Worm (Caenorhabditis elegans): ENCODE measurements around the gene tftc-5.

The tftc-5 gene

DNA sequence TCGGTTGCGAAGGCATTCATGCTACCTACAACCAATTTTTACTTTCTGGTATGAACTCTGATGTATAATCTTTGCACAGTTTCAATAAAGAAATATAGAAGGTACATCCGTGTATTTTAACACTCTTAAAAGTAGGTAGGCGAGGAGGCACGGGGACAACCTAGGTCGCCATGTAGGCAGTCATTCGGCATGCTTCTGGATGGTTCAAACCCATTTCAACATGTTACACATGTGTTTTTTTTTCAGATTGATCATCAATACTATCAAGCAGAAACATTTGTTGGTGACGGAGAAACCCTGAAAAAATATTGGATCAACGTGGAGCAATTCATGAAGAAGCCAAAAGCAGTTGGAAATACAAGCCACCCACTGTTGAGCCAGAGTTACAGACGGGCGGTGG, 14.9 kb upstream of the tftc-5 start:
- TF ChIP-seq efl-1 (optimal IDR thresholded peaks at IDR 0.05): no peak
- peak in 1 of 2 experiments; percentile 64 for TF ChIP-seq efl-1 (GFP tag; optimal IDR thresholded peaks at IDR 0.05 in 1 of 2)
- TF ChIP-seq snu-23 (GFP tag; optimal IDR thresholded peaks at IDR 0.05): no peak
- no peak for TF ChIP-seq lir-3 (tag; optimal IDR thresholded peaks at IDR 0.05; ENCODE audit: poor library complexity)
- no peak for TF ChIP-seq sptf-1 (tag; optimal IDR thresholded peaks at IDR 0.05)

DNA sequence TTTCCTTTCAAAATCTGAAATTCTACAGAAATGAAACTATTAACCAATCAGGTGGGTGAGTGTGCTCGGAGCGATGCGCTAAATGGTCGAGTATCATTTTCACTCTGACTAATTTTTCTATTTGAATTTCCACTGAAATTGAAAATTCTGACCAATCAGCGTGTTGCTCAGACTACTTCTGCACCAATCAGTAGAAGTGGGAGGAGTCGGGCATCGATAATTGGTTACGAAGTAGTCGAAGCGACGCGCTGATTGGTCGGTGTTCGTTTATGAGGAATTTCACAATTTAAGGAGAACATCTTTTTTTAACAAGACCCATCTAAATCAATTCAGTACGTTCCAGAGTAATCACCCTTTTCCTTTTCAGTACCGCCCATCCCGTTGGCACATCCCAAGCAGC, 12.8 kb upstream of the tftc-5 start:
- TF ChIP-seq alr-1 (tag; optimal IDR thresholded peaks at IDR 0.05; ENCODE audit: borderline replicate concordance) (no peak), hpl-2 (GFP tag; optimal IDR thresholded peaks at IDR 0.05) (no peak), sup-37 (GFP tag; optimal IDR thresholded peaks at IDR 0.05) (no peak), pax-3 (tag; optimal IDR thresholded peaks at IDR 0.05) (no peak), blmp-1 (tag; optimal IDR thresholded peaks at IDR 0.05) (no peak), F16B12.6 (tag; optimal IDR thresholded peaks at IDR 0.05) (no peak)

DNA sequence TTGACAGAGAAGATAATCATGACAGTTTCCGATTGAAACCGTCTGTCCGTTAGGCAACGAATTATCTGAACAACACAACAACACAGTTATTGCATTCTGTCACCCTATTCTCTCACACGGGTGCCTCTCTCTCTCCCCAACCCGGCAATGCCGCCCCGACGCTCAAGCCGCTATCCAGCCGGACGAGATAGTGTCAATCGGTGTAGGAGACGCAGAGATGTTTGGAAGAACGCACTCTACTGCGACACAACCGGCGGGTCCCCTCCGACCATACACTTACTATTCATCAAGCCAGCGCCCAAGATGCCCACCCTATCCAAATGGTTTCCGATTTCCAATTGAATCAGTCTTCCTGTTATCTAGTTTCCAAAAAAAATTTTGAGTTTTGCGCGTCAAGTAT, 11.8 kb upstream of the tftc-5 start:
- peak in 1 of 6 experiments; percentile 34 for TF ChIP-seq elt-3 (tag; optimal IDR thresholded peaks at IDR 0.05)
- TF ChIP-seq jun-1 (tag; optimal IDR thresholded peaks at IDR 0.05): no peak
- no peak for TF ChIP-seq nhr-47 (tag; optimal IDR thresholded peaks at IDR 0.05)
- TF ChIP-seq lsy-2 (tag; optimal IDR thresholded peaks at IDR 0.05): peak in 1 of 2 experiments; percentile 6
- no peak for TF ChIP-seq dsc-1 (tag; optimal IDR thresholded peaks at IDR 0.05)
- TF ChIP-seq nhr-20 (tag; optimal IDR thresholded peaks at IDR 0.05): peak; percentile 36
- TF ChIP-seq swsn-7 (tag; optimal IDR thresholded peaks at IDR 0.05): peak; percentile 3
- no peak for TF ChIP-seq lir-3 (tag; optimal IDR thresholded peaks at IDR 0.05; ENCODE audit: poor library complexity)
- TF ChIP-seq efl-1 (optimal IDR thresholded peaks at IDR 0.05): no peak
- TF ChIP-seq efl-1 (GFP tag; optimal IDR thresholded peaks at IDR 0.05 in 1 of 2): peak in 1 of 2 experiments; percentile 41
- TF ChIP-seq mdl-1 (tag; optimal IDR thresholded peaks at IDR 0.05): peak in 1 of 2 experiments; percentile 12
- TF ChIP-seq xbp-1 (tag; optimal IDR thresholded peaks at IDR 0.05): peak; percentile 6
- TF ChIP-seq unc-86 (tag; optimal IDR thresholded peaks at IDR 0.05): no peak
- peak; percentile 24 for TF ChIP-seq rnt-1 (tag; optimal IDR thresholded peaks at IDR 0.05)
- TF ChIP-seq lin-35 (GFP tag; optimal IDR thresholded peaks at IDR 0.05): peak in 1 of 2 experiments; percentile 5
- peak; percentile 73 for TF ChIP-seq lin-14 (GFP tag; optimal IDR thresholded peaks at IDR 0.05)
- TF ChIP-seq snu-23 (GFP tag; optimal IDR thresholded peaks at IDR 0.05): peak; percentile 38
- peak; percentile 65 for TF ChIP-seq nhr-85 (tag)
- no peak for TF ChIP-seq mep-1 (tag; optimal IDR thresholded peaks at IDR 0.05)
- peak; percentile 35 for TF ChIP-seq nhr-71 (tag; optimal IDR thresholded peaks at IDR 0.05)
- TF ChIP-seq ama-1 (optimal IDR thresholded peaks at IDR 0.05): no peak
- no peak for TF ChIP-seq nhr-76 (tag; optimal IDR thresholded peaks at IDR 0.05)

DNA sequence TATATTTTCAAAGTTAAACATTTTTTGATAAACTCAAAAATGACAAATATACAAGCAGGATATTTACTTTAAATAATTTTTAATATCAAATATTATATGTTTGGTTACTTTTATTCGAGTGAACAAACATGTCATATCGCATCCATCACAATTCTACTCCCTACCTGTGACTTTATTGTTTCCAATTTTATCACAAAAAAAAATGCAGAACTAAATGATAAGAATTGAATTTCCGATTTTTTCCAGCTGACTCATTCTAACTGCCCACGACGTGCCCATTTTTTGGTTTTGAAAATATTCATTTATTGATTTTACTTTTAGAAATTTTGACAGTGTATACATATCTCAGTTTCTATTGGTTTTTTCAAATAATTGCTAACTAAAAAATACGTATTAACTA, 11.0 kb upstream of the tftc-5 start:
- TF ChIP-seq nhr-237 (tag; optimal IDR thresholded peaks at IDR 0.05) (no peak), efl-1 (optimal IDR thresholded peaks at IDR 0.05) (no peak), efl-1 (GFP tag; optimal IDR thresholded peaks at IDR 0.05 in 1 of 2) (peak in 1 of 2 experiments; percentile 28)

DNA sequence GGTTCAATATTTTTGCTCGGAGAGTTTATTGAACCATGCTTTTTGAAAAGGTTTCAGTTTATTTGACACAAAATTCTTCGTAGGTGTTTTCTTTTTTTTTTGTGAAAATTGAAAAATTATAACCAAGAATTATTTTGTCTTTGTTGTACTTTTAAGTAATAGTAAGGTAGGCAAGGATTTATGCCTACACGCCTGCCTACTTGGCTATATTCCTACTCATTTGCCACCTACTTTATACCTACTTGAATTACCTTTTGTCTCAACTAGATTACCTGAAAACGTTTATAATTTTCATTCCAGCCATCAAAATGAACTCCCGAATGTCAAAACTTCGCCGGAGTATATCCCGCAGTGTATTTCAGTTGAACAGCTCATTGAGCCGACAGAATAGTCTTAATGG, 9.9 kb upstream of the tftc-5 start, which contains the start of gene C36E8.4:
Gene C36E8.4, plus strand, starts transcription at position 301 of the 400 bp plus-strand sequence.
- TF ChIP-seq unc-30 (tag; optimal IDR thresholded peaks at IDR 0.05) (no peak), ceh-88 (GFP tag; IDR thresholded peaks at IDR 0.05) (no peak), C34B4.2 (tag; optimal IDR thresholded peaks at IDR 0.05) (no peak), ces-1 (GFP tag; optimal IDR thresholded peaks at IDR 0.05) (no peak), nhr-20 (tag; optimal IDR thresholded peaks at IDR 0.05) (no peak), isw-1 (GFP tag; IDR thresholded peaks at IDR 0.05) (no peak), nhr-76 (tag; optimal IDR thresholded peaks at IDR 0.05) (no peak), nhr-85 (tag) (no peak), blmp-1 (tag; optimal IDR thresholded peaks at IDR 0.05) (no peak), zip-4 (GFP tag; optimal IDR thresholded peaks at IDR 0.05) (no peak)

Data from whole organism, L1 larva.